Fruit fly (Drosophila melanogaster): Measurements from ENCODE around the gene Dcr-1.

The Dcr-1 gene

DNA sequence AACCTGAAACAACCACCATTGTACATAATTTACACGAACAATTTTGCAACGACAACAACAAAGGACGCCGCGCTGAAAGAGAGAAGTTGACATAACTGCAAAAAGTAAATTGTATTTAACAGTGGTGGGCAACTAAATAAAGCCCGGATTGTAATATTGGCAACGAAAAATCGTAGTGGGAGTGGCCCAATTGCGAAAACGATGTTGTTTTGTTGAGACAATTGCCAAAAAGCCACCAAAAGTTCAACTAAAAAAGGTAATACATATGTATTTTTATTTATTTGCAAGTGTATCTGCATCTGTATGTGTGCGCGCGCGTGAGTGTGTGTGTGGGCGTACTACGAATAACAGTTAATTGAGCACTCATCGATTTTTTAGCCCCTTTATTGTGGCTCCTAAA is 10.2 kb upstream of the Dcr-1 start:
- peak; percentile 15 for TF ChIP-seq nerfin-1 (tag; optimal IDR thresholded peaks at IDR 0.05)
- no peak for TF ChIP-seq Hmr (GFP tag; optimal IDR thresholded peaks at IDR 0.05)
- TF ChIP-seq Bdp1 (GFP tag; optimal IDR thresholded peaks at IDR 0.05) = no peak
- TF ChIP-seq ems (GFP tag; optimal IDR thresholded peaks at IDR 0.05) = no peak
- no peak for TF ChIP-seq CG16813 (GFP tag; IDR thresholded peaks at IDR 0.05; ENCODE audit: partially characterized antibody)
- no peak for TF ChIP-seq CG8290 (GFP tag; optimal IDR thresholded peaks at IDR 0.05)
- TF ChIP-seq CG8290 (tag; optimal IDR thresholded peaks at IDR 0.05) = peak in 1 of 2 experiments; percentile 5
- TF ChIP-seq pan (optimal IDR thresholded peaks at IDR 0.05) = no peak
- peak in 1 of 2 experiments; percentile 6 for TF ChIP-seq pan (GFP tag; optimal IDR thresholded peaks at IDR 0.05 in 1 of 2, IDR thresholded peaks at IDR 0.05 in 1 of 2)
- TF ChIP-seq Nf-YC (tag; optimal IDR thresholded peaks at IDR 0.05) = no peak
- TF ChIP-seq gce (GFP tag; IDR thresholded peaks at IDR 0.05) = no peak
- TF ChIP-seq CG15479 (GFP tag; optimal IDR thresholded peaks at IDR 0.05) = no peak
- no peak for TF ChIP-seq Doc2 (GFP tag; IDR thresholded peaks at IDR 0.05)
- no peak for TF ChIP-seq CG15514 (GFP tag; optimal IDR thresholded peaks at IDR 0.05)
- TF ChIP-seq CG8388 (GFP tag; optimal IDR thresholded peaks at IDR 0.05) = no peak
- no peak for TF ChIP-seq prd (optimal IDR thresholded peaks at IDR 0.05)
- TF ChIP-seq prd (GFP tag; IDR thresholded peaks at IDR 0.05) = no peak
- TF ChIP-seq CG11504 (tag; optimal IDR thresholded peaks at IDR 0.05) = no peak
- TF ChIP-seq Scr (GFP tag; IDR thresholded peaks at IDR 0.05; ENCODE audit: partially characterized antibody) = no peak
- TF ChIP-seq CG6272 (GFP tag; IDR thresholded peaks at IDR 0.05) = no peak
- TF ChIP-seq Dp (GFP tag; optimal IDR thresholded peaks at IDR 0.05) = no peak
- no peak for TF ChIP-seq repo (GFP tag; optimal IDR thresholded peaks at IDR 0.05)
- TF ChIP-seq Xrp1 (GFP tag; IDR thresholded peaks at IDR 0.05) = 0 out of 2 replicates have a peak, but pooled peaks have one; percentile 19
- peak; percentile 60 for TF ChIP-seq cg (GFP tag; optimal IDR thresholded peaks at IDR 0.05)
- TF ChIP-seq CG1603 (tag; optimal IDR thresholded peaks at IDR 0.05) = peak; percentile 3
- no peak for TF ChIP-seq CG6854 (GFP tag; optimal IDR thresholded peaks at IDR 0.05)
- no peak for TF ChIP-seq Dip3 (GFP tag; optimal IDR thresholded peaks at IDR 0.05)
- no peak for TF ChIP-seq sna (GFP tag; IDR thresholded peaks at IDR 0.05; ENCODE audit: partially characterized antibody)
- TF ChIP-seq Med (GFP tag) = peak; percentile 75
- TF ChIP-seq CG4730 (GFP tag; IDR thresholded peaks at IDR 0.05) = no peak
- TF ChIP-seq ind (GFP tag; optimal IDR thresholded peaks at IDR 0.05) = no peak
- no peak for TF ChIP-seq hkb (optimal IDR thresholded peaks at IDR 0.05)
- peak; percentile 35; the same call in 1 of the 2 replicates for TF ChIP-seq hkb (GFP tag; IDR thresholded peaks at IDR 0.05)
- no peak for TF ChIP-seq kay (GFP tag; optimal IDR thresholded peaks at IDR 0.05)
- TF ChIP-seq CG17186 (GFP tag; optimal IDR thresholded peaks at IDR 0.05) = no peak
- TF ChIP-seq CG4424 (GFP tag; optimal IDR thresholded peaks at IDR 0.05) = no peak
- TF ChIP-seq Camta (GFP tag; optimal IDR thresholded peaks at IDR 0.05) = no peak
- TF ChIP-seq CG13424 (tag; optimal IDR thresholded peaks at IDR 0.05) = no peak
- TF ChIP-seq CG3838 (GFP tag; optimal IDR thresholded peaks at IDR 0.05) = no peak
- TF ChIP-seq bcd (GFP tag; optimal IDR thresholded peaks at IDR 0.05) = no peak
- no peak for TF ChIP-seq CG14667 (GFP tag; IDR thresholded peaks at IDR 0.05)
- no peak for TF ChIP-seq fd102C (GFP tag; optimal IDR thresholded peaks at IDR 0.05)
- TF ChIP-seq CG10654 (GFP tag; optimal IDR thresholded peaks at IDR 0.05) = no peak
- TF ChIP-seq MTF-1 (GFP tag; optimal IDR thresholded peaks at IDR 0.05; ENCODE audit: borderline replicate concordance) = no peak
- no peak for TF ChIP-seq ro (GFP tag; IDR thresholded peaks at IDR 0.05)
- TF ChIP-seq Awh (GFP tag; IDR thresholded peaks at IDR 0.05) = no peak; the same call in 1 of the 2 replicates
- TF ChIP-seq zfh1 (GFP tag; IDR thresholded peaks at IDR 0.05) = no peak
- peak; percentile 49; the same call in 1 of the 2 replicates for TF ChIP-seq onecut (GFP tag; IDR thresholded peaks at IDR 0.05)
- no peak for TF ChIP-seq klu (GFP tag; IDR thresholded peaks at IDR 0.05)
- 0 out of 3 replicates have a peak, but pooled peaks have one; percentile 17 for TF ChIP-seq CG11695 (GFP tag; IDR thresholded peaks at IDR 0.05)
- TF ChIP-seq stwl (tag; optimal IDR thresholded peaks at IDR 0.05) = no peak
- TF ChIP-seq CG3065 (GFP tag; optimal IDR thresholded peaks at IDR 0.05) = no peak
- TF ChIP-seq Mrtf (GFP tag; IDR thresholded peaks at IDR 0.05) = no peak
